Fruit fly (Drosophila melanogaster) whole organism: ENCODE results near the gene her.

ENCODE experiments used
- CG8478 ChIP-seq: fragments of >200 bp; optimal IDR thresholded peaks from 2 replicates; lab custom pipeline; 2018; ENCODE audit warnings: inconsistent platforms
- pan ChIP-seq: fragments of >200 bp; optimal IDR thresholded peaks from 2 replicates; lab custom pipeline; 2017
- psq ChIP-seq: fragments of >200 bp; optimal IDR thresholded peaks from 2 replicates; lab custom pipeline; 2017

- TF ChIP-seq CG8478 (lab: Kevin White, UChicago): no peak
- no peak for TF ChIP-seq pan (lab: Kevin White, UChicago)
- no peak for TF ChIP-seq psq (lab: Kevin White, UChicago)
Observed at dm6 chr2L:16653541-16653940, 23.4 kb upstream of the her start.
